Fruit fly (Drosophila melanogaster): ENCODE data around the gene CG31055.

CG31055 gene

dm6 chr3R:27677174-27677726 is 10.7 kb downstream of the CG31055 start, which contains the start of gene Hsdl2 (continued):
- TF ChIP-seq CG9797 (GFP tag; optimal IDR thresholded peaks at IDR 0.05) (peak; percentile 49), NK7.1 (GFP tag; optimal IDR thresholded peaks at IDR 0.05) (no peak), hth (optimal IDR thresholded peaks at IDR 0.05) (no peak), CG4360 (GFP tag; IDR thresholded peaks at IDR 0.05) (no peak), nerfin-2 (GFP tag; IDR thresholded peaks at IDR 0.05; ENCODE audit: partially characterized antibody) (peak; percentile 57), CG17829 (tag; optimal IDR thresholded peaks at IDR 0.05) (no peak), gem (tag; optimal IDR thresholded peaks at IDR 0.05) (no peak), CG11696 (GFP tag; IDR thresholded peaks at IDR 0.05) (no peak), D19B (GFP tag; optimal IDR thresholded peaks at IDR 0.05) (no peak), CG4854 (GFP tag; optimal IDR thresholded peaks at IDR 0.05) (no peak), CG1233 (GFP tag; optimal IDR thresholded peaks at IDR 0.05) (no peak), CG13424 (tag; optimal IDR thresholded peaks at IDR 0.05) (peak; percentile 55), usp (GFP tag; optimal IDR thresholded peaks at IDR 0.05) (no peak), nau (GFP tag; optimal IDR thresholded peaks at IDR 0.05) (no peak), ems (GFP tag; optimal IDR thresholded peaks at IDR 0.05) (peak; percentile 16), crp (GFP tag; optimal IDR thresholded peaks at IDR 0.05) (peak in 1 of 2 experiments; percentile 21), Spps (tag; optimal IDR thresholded peaks at IDR 0.05) (no peak), CG3407 (GFP tag; optimal IDR thresholded peaks at IDR 0.05) (no peak), CG3838 (GFP tag; optimal IDR thresholded peaks at IDR 0.05) (no peak), kah (GFP tag; optimal IDR thresholded peaks at IDR 0.05) (no peak), trh (GFP tag; optimal IDR thresholded peaks at IDR 0.05) (no peak), ara (GFP tag; IDR thresholded peaks at IDR 0.05) (no peak), fd96Cb (tag; optimal IDR thresholded peaks at IDR 0.05) (no peak), sc (optimal IDR thresholded peaks at IDR 0.05) (no peak), sc (GFP tag; optimal IDR thresholded peaks at IDR 0.05) (no peak), CG6813 (GFP tag; optimal IDR thresholded peaks at IDR 0.05) (no peak), YL-1 (GFP tag; optimal IDR thresholded peaks at IDR 0.05) (peak; percentile 70), CG12769 (tag; optimal IDR thresholded peaks at IDR 0.05) (no peak), CG11695 (GFP tag; IDR thresholded peaks at IDR 0.05) (no peak), tll (GFP tag; optimal IDR thresholded peaks at IDR 0.05) (no peak), Mrtf (GFP tag; IDR thresholded peaks at IDR 0.05) (no peak), corto (GFP tag; optimal IDR thresholded peaks at IDR 0.05) (no peak), HLH4C (GFP tag; IDR thresholded peaks at IDR 0.05; ENCODE audit: partially characterized antibody) (peak; percentile 85), jing (GFP tag; optimal IDR thresholded peaks at IDR 0.05) (no peak), CG13296 (GFP tag; optimal IDR thresholded peaks at IDR 0.05) (no peak), bbx (GFP tag; IDR thresholded peaks at IDR 0.05; ENCODE audit: partially characterized antibody) (peak; percentile 52), pum (GFP tag; optimal IDR thresholded peaks at IDR 0.05) (peak; percentile 0), eyg (GFP tag; optimal IDR thresholded peaks at IDR 0.05) (no peak), Hr3 (GFP tag; optimal IDR thresholded peaks at IDR 0.05) (peak; percentile 34), tx (GFP tag; optimal IDR thresholded peaks at IDR 0.05) (no peak), Dbx (GFP tag; IDR thresholded peaks at IDR 0.05) (peak; percentile 64; the same call in 2 of the 3 replicates), bcd (GFP tag; optimal IDR thresholded peaks at IDR 0.05) (no peak), CG13287 (GFP tag; IDR thresholded peaks at IDR 0.05; ENCODE audit: partially characterized antibody) (peak; percentile 60), slbo (GFP tag; IDR thresholded peaks at IDR 0.05) (peak; percentile 55), CG11560 (tag; IDR thresholded peaks at IDR 0.05) (no peak), Hsf (GFP tag; optimal IDR thresholded peaks at IDR 0.05) (peak; percentile 61), CG11085 (GFP tag; IDR thresholded peaks at IDR 0.05) (0 out of 2 replicates have a peak, but pooled peaks have one; percentile 60), CG7745 (tag; optimal IDR thresholded peaks at IDR 0.05) (no peak), CG10654 (GFP tag; optimal IDR thresholded peaks at IDR 0.05) (no peak), ind (GFP tag; optimal IDR thresholded peaks at IDR 0.05) (peak; percentile 55), CG8944 (GFP tag; optimal IDR thresholded peaks at IDR 0.05) (peak; percentile 4)
